Worm (Caenorhabditis elegans) whole organism, L1 larva: ENCODE results near the gene dhs-28.

Experiments
- Y116A8C.19 ChIP-seq: sonication (generic microtip); optimal IDR thresholded peaks from 2 replicates; lab custom pipeline; 2016; ENCODE audit warnings: missing compliant biosample characterization, missing genetic modification characterization, borderline replicate concordance
- aha-1 ChIP-seq: fragments of 150-350 bp; optimal IDR thresholded peaks from 2 replicates; lab custom pipeline; 2014; ENCODE audit warnings: missing biosample characterization, missing genetic modification characterization
- alr-1 ChIP-seq: fragments of 200-800 bp; sonication (Bioruptor generic); optimal IDR thresholded peaks from 2 replicates; lab custom pipeline; 2018; ENCODE audit warnings: borderline replicate concordance, mild to moderate bottlenecking, missing genetic modification characterization, missing compliant biosample characterization
- ama-1 ChIP-seq: fragments of 150-350 bp; optimal IDR thresholded peaks from 2 replicates; lab custom pipeline; 2014
- ceh-88 ChIP-seq: fragments of 200-800 bp; sonication (Bioruptor generic); IDR thresholded peaks from 2 replicates; pipeline ENCODE4 v1.3.6; 2022; ENCODE audit warnings: missing genetic modification characterization, missing compliant biosample characterization
- dsc-1 ChIP-seq: sonication (generic microtip); optimal IDR thresholded peaks from 2 replicates; lab custom pipeline; 2016; ENCODE audit warnings: mild to moderate bottlenecking, missing genetic modification characterization, missing compliant biosample characterization
- efl-1 ChIP-seq, 4 experiments: fragments of 150-350 bp; optimal IDR thresholded peaks in 3 of 4; peaks in 1 of 4; 1 replicate in 1 of 4; 2 replicates in 3 of 4; lab custom pipeline; 2014; ENCODE audit warnings: missing biosample characterization in 2 of 4, missing genetic modification characterization in 2 of 4, missing genetic modification reagents in 2 of 4
- elt-2 ChIP-seq: sonication (generic microtip); optimal IDR thresholded peaks from 2 replicates; lab custom pipeline; 2016; ENCODE audit warnings: missing genetic modification characterization, mild to moderate bottlenecking, inconsistent platforms, missing compliant biosample characterization, missing genetic modification reagents
- elt-3 ChIP-seq, 6 experiments: fragments of 150-350 bp in 1 of 6; sonication (generic microtip); optimal IDR thresholded peaks; 2 replicates each; lab custom pipeline; 2017 to 2018; ENCODE audit warnings: missing biosample characterization in 6 of 6, missing genetic modification characterization in 6 of 6, inconsistent platforms in 1 of 6
- ets-5 ChIP-seq: fragments of 200-800 bp; sonication (Bioruptor generic); IDR thresholded peaks from 2 replicates; pipeline ENCODE4 v1.3.6; 2022; ENCODE audit warnings: missing genetic modification characterization, missing compliant biosample characterization
- fkh-4 ChIP-seq: sonication (generic microtip); optimal IDR thresholded peaks from 2 replicates; lab custom pipeline; 2016; ENCODE audit warnings: missing compliant biosample characterization, missing genetic modification characterization, borderline replicate concordance
- fos-1 ChIP-seq: fragments of 150-350 bp; optimal IDR thresholded peaks from 2 replicates; lab custom pipeline; 2014; ENCODE audit warnings: missing biosample characterization, missing genetic modification characterization
- grh-1 ChIP-seq: fragments of 200-800 bp; sonication (Bioruptor generic); IDR thresholded peaks from 2 replicates; pipeline ENCODE4 v1.3.6; 2022; ENCODE audit warnings: missing genetic modification reagents, missing genetic modification characterization, missing compliant biosample characterization
- hlh-4 ChIP-seq: sonication (generic microtip); optimal IDR thresholded peaks from 2 replicates; lab custom pipeline; 2016; ENCODE audit warnings: mild to moderate bottlenecking, missing genetic modification characterization, missing compliant biosample characterization
- jun-1 ChIP-seq: fragments of 150-350 bp; optimal IDR thresholded peaks from 2 replicates; lab custom pipeline; 2014; ENCODE audit warnings: missing biosample characterization, missing genetic modification reagents, missing genetic modification characterization
- lin-14 ChIP-seq: fragments of 200-800 bp; sonication (Bioruptor generic); optimal IDR thresholded peaks from 2 replicates; lab custom pipeline; 2018; ENCODE audit warnings: mild to moderate bottlenecking, missing genetic modification characterization, moderate library complexity, missing compliant biosample characterization
- lsy-2 ChIP-seq, 2 experiments: fragments of 150-350 bp; optimal IDR thresholded peaks; 2 replicates each; lab custom pipeline; 2014; ENCODE audit warnings: missing biosample characterization in 2 of 2, missing genetic modification characterization in 2 of 2
- mab-9 ChIP-seq: fragments of 200-800 bp; sonication (Bioruptor generic); IDR thresholded peaks from 2 replicates; pipeline ENCODE4 v1.3.6; 2022; ENCODE audit warnings: missing genetic modification reagents, missing genetic modification characterization, missing compliant biosample characterization
- mdl-1 ChIP-seq, 2 experiments: fragments of 150-350 bp; optimal IDR thresholded peaks; 2 replicates each; lab custom pipeline; 2014 to 2017; ENCODE audit warnings: missing biosample characterization in 2 of 2, missing genetic modification characterization in 2 of 2, inconsistent platforms in 1 of 2
- nhr-11 ChIP-seq: fragments of 150-350 bp; optimal IDR thresholded peaks from 2 replicates; lab custom pipeline; 2014; ENCODE audit warnings: missing biosample characterization, missing genetic modification characterization
- nhr-12 ChIP-seq: sonication (generic microtip); optimal IDR thresholded peaks from 2 replicates; lab custom pipeline; 2017; ENCODE audit warnings: missing biosample characterization, missing genetic modification characterization
- nhr-19 ChIP-seq: fragments of 200-800 bp; sonication (Bioruptor generic); conservative IDR thresholded peaks from 2 replicates; pipeline ENCODE4 v1.3.6; 2022; ENCODE audit warnings: missing genetic modification characterization, missing compliant biosample characterization
- nhr-20 ChIP-seq: sonication (generic microtip); optimal IDR thresholded peaks from 2 replicates; lab custom pipeline; 2016; ENCODE audit warnings: mild to moderate bottlenecking, missing genetic modification characterization, missing compliant biosample characterization
- nhr-71 ChIP-seq: sonication (generic microtip); optimal IDR thresholded peaks from 2 replicates; lab custom pipeline; 2016; ENCODE audit warnings: mild to moderate bottlenecking, missing genetic modification characterization, moderate library complexity, missing compliant biosample characterization
- nhr-77 ChIP-seq: fragments of 150-350 bp; optimal IDR thresholded peaks from 2 replicates; lab custom pipeline; 2014; ENCODE audit warnings: missing biosample characterization, missing genetic modification characterization
- rnt-1 ChIP-seq: sonication (generic microtip); optimal IDR thresholded peaks from 2 replicates; lab custom pipeline; 2016; ENCODE audit warnings: mild to moderate bottlenecking, missing genetic modification characterization, moderate library complexity, missing compliant biosample characterization
- sox-4 ChIP-seq: sonication (generic microtip); optimal IDR thresholded peaks from 2 replicates; lab custom pipeline; 2016; ENCODE audit warnings: missing genetic modification characterization, missing compliant biosample characterization
- sptf-1 ChIP-seq: fragments of 150-350 bp; optimal IDR thresholded peaks from 2 replicates; lab custom pipeline; 2014; ENCODE audit warnings: missing biosample characterization, missing genetic modification characterization
- tbx-2 ChIP-seq: sonication (generic microtip); optimal IDR thresholded peaks from 2 replicates; lab custom pipeline; 2016; ENCODE audit warnings: missing genetic modification characterization, missing compliant biosample characterization
- unc-130 ChIP-seq: fragments of 150-350 bp; optimal IDR thresholded peaks from 2 replicates; lab custom pipeline; 2017; ENCODE audit warnings: missing biosample characterization, missing genetic modification characterization, inconsistent platforms

dhs-28 gene

ce11 chrX:6808640-6809039 lies 9.6 kb upstream of the dhs-28 start (continued):
- TF ChIP-seq grh-1 (GFP tag; lab: Robert Waterston, UW) (peak; percentile 39), lin-14 (GFP tag; lab: Kevin White, UChicago) (peak; percentile 31), ama-1 (lab: Kevin White, UChicago) (peak; percentile 47), nhr-71 (tag; lab: Kevin White, UChicago) (peak; percentile 49), ceh-88 (GFP tag; lab: Robert Waterston, UW) (no peak), mab-9 (GFP tag; lab: Robert Waterston, UW) (no peak), efl-1 (optimal IDR thresholded peaks at IDR 0.05; lab: Kevin White, UChicago) (peak in 1 of 2 experiments; percentile 6), efl-1 (GFP tag; optimal IDR thresholded peaks at IDR 0.05 in 1 of 2; lab: Kevin White, UChicago) (peak in 1 of 2 experiments; percentile 94), unc-130 (tag; lab: Kevin White, UChicago) (peak; percentile 49), elt-3 (tag; optimal IDR thresholded peaks at IDR 0.05; lab: Kevin White, UChicago) (peak in 1 of 6 experiments; percentile 75), elt-2 (tag; lab: Kevin White, UChicago) (peak; percentile 37), nhr-20 (tag; lab: Kevin White, UChicago) (peak; percentile 77)
- TF ChIP-seq, all 84 proteins: peak for 25

ce11 chrX:6813025-6813424 lies 5.2 kb upstream of the dhs-28 start:
- no peak for TF ChIP-seq Y116A8C.19
- TF ChIP-seq, all 84 proteins: peak for 0

ce11 chrX:6819135-6819534 lies 897 bp downstream of the dhs-28 start:
- TF ChIP-seq ceh-88 (GFP tag; lab: Robert Waterston, UW) = no peak
- TF ChIP-seq efl-1 (optimal IDR thresholded peaks at IDR 0.05; lab: Kevin White, UChicago) = no peak
- peak in 1 of 2 experiments; percentile 43 for TF ChIP-seq efl-1 (GFP tag; optimal IDR thresholded peaks at IDR 0.05 in 1 of 2; lab: Kevin White, UChicago)

- no peak for TF ChIP-seq mdl-1 (tag; optimal IDR thresholded peaks at IDR 0.05; lab: Kevin White, UChicago)
- TF ChIP-seq lsy-2 (tag; optimal IDR thresholded peaks at IDR 0.05; lab: Kevin White, UChicago) = no peak
- no peak for TF ChIP-seq rnt-1
- no peak for TF ChIP-seq ets-5
- no peak for TF ChIP-seq alr-1
- no peak for TF ChIP-seq aha-1 (tag; lab: Kevin White, UChicago)
- no peak for TF ChIP-seq jun-1 (tag; lab: Kevin White, UChicago)
- no peak for TF ChIP-seq nhr-12
- TF ChIP-seq tbx-2 = no peak
- TF ChIP-seq fos-1 (tag; lab: Kevin White, UChicago) = no peak
- TF ChIP-seq elt-3 (tag; optimal IDR thresholded peaks at IDR 0.05; lab: Kevin White, UChicago) = no peak
- no peak for TF ChIP-seq fkh-4
- no peak for TF ChIP-seq nhr-77 (tag; lab: Kevin White, UChicago)
- TF ChIP-seq sox-4 (tag; lab: Kevin White, UChicago) = no peak
- no peak for TF ChIP-seq sptf-1 (tag; lab: Kevin White, UChicago)
- no peak for TF ChIP-seq dsc-1 (tag; lab: Kevin White, UChicago)
These were observed 1.4 kb downstream of the dhs-28 start for ce11 chrX:6819633-6820032.

- peak; percentile 43 for TF ChIP-seq lin-14 (GFP tag; lab: Kevin White, UChicago)
- TF ChIP-seq hlh-4 (tag; lab: Kevin White, UChicago) = no peak
- peak; percentile 62 for TF ChIP-seq dsc-1 (tag; lab: Kevin White, UChicago)
- no peak for TF ChIP-seq efl-1 (optimal IDR thresholded peaks at IDR 0.05; lab: Kevin White, UChicago)
- peak in 1 of 2 experiments; percentile 24 for TF ChIP-seq efl-1 (GFP tag; optimal IDR thresholded peaks at IDR 0.05 in 1 of 2; lab: Kevin White, UChicago)
- TF ChIP-seq aha-1 (tag; lab: Kevin White, UChicago) = no peak
- TF ChIP-seq nhr-71 (tag; lab: Kevin White, UChicago) = peak; percentile 50
- 0 out of 2 replicates have a peak, but pooled peaks have one; percentile 10 for TF ChIP-seq nhr-19
- peak; percentile 66 for TF ChIP-seq rnt-1
- no peak for TF ChIP-seq nhr-11 (tag; lab: Kevin White, UChicago)
- TF ChIP-seq fkh-4 = no peak
These were observed 4.3 kb downstream of the dhs-28 start for ce11 chrX:6822552-6822951.
